Fruit fly (Drosophila melanogaster) whole organism, embryonic: Measurements from ENCODE around the gene Cand1.

ENCODE experiments used
- Antp ChIP-seq: fragments of 200-800 bp; sonication (Bioruptor generic); optimal IDR thresholded peaks from 3 replicates; lab custom pipeline; 2016; ENCODE audit warnings: missing biosample characterization, missing genetic modification characterization
- CG10209 ChIP-seq: fragments of 200-800 bp; sonication (Bioruptor generic); optimal IDR thresholded peaks from 3 replicates; lab custom pipeline; 2017; ENCODE audit warnings: missing biosample characterization, mild to moderate bottlenecking, missing genetic modification characterization, missing genetic modification reagents
- CG10366 ChIP-seq: fragments of 200-800 bp; sonication (Bioruptor generic); IDR thresholded peaks from 2 replicates; pipeline ENCODE4 v1.3.6; 2022; ENCODE audit warnings: missing biosample characterization, missing genetic modification characterization
- CG11085 ChIP-seq: fragments of 200-800 bp; sonication (Bioruptor generic); IDR thresholded peaks from 2 replicates; pipeline ENCODE4 v1.3.6; 2022; ENCODE audit warnings: missing biosample characterization, missing genetic modification characterization
- CG11093 ChIP-seq: fragments of 200-800 bp; sonication (Bioruptor generic); IDR thresholded peaks from 3 replicates; pipeline ENCODE4 v1.3.6; 2022; ENCODE audit warnings: missing biosample characterization, missing genetic modification characterization
- CG11696 ChIP-seq: fragments of 200-800 bp; sonication (Bioruptor generic); IDR thresholded peaks from 2 replicates; pipeline ENCODE4 v1.3.6; 2022; ENCODE audit warnings: missing biosample characterization, missing genetic modification characterization
- CG12155 ChIP-seq: fragments of 200-800 bp; sonication (Bioruptor generic); optimal IDR thresholded peaks from 3 replicates; lab custom pipeline; 2016; ENCODE audit warnings: missing biosample characterization, missing genetic modification characterization
- CG13624 ChIP-seq: fragments of 200-800 bp; sonication (Bioruptor generic); optimal IDR thresholded peaks from 2 replicates; lab custom pipeline; 2016; ENCODE audit warnings: missing biosample characterization, missing genetic modification characterization
- CG13894 ChIP-seq: fragments of 200-800 bp; sonication (Bioruptor generic); optimal IDR thresholded peaks from 3 replicates; lab custom pipeline; 2018; ENCODE audit warnings: missing biosample characterization, mild to moderate bottlenecking, missing genetic modification characterization, moderate library complexity
- CG14965 ChIP-seq: fragments of 200-800 bp; sonication (Bioruptor generic); optimal IDR thresholded peaks from 2 replicates; lab custom pipeline; 2016; ENCODE audit warnings: missing biosample characterization, missing genetic modification characterization, borderline replicate concordance
- CG15479 ChIP-seq: fragments of 200-800 bp; sonication (Bioruptor generic); optimal IDR thresholded peaks from 3 replicates; lab custom pipeline; 2019; ENCODE audit warnings: missing biosample characterization, mild to moderate bottlenecking, missing genetic modification characterization, moderate library complexity
- CG17359 ChIP-seq: fragments of 200-800 bp; sonication (Bioruptor generic); optimal IDR thresholded peaks from 3 replicates; lab custom pipeline; 2018; ENCODE audit warnings: missing biosample characterization, mild to moderate bottlenecking, missing genetic modification characterization, moderate library complexity
- CG17568 ChIP-seq: fragments of 200-800 bp; sonication (Bioruptor generic); optimal IDR thresholded peaks from 2 replicates; lab custom pipeline; 2018; ENCODE audit warnings: missing biosample characterization, mild to moderate bottlenecking, missing genetic modification characterization, moderate library complexity
- CG31388 ChIP-seq: fragments of 200-800 bp; sonication (Bioruptor generic); optimal IDR thresholded peaks from 2 replicates; lab custom pipeline; 2016; ENCODE audit warnings: missing biosample characterization, missing genetic modification characterization
- CG34422 ChIP-seq: fragments of 200-800 bp; sonication (Bioruptor generic); IDR thresholded peaks from 3 replicates; pipeline ENCODE4 v1.3.6; 2022; ENCODE audit warnings: missing biosample characterization, missing genetic modification characterization
- CG6175 ChIP-seq: fragments of 200-800 bp; sonication (Bioruptor generic); IDR thresholded peaks from 3 replicates; pipeline ENCODE4 v1.3.6; 2022; ENCODE audit warnings: missing biosample characterization, missing genetic modification characterization
- CG7372 ChIP-seq: fragments of 200-800 bp; sonication (Bioruptor generic); IDR thresholded peaks from 2 replicates; pipeline ENCODE4 v1.3.6; 2022; ENCODE audit warnings: missing biosample characterization, missing genetic modification characterization
- CG9609 ChIP-seq: fragments of 200-800 bp; sonication (Bioruptor generic); optimal IDR thresholded peaks from 3 replicates; lab custom pipeline; 2016; ENCODE audit warnings: missing biosample characterization, missing genetic modification characterization
- CG9932 ChIP-seq: fragments of 200-800 bp; sonication (Bioruptor generic); IDR thresholded peaks from 2 replicates; pipeline ENCODE4 v1.3.6; 2022; ENCODE audit warnings: missing biosample characterization, missing genetic modification characterization
- Camta ChIP-seq: fragments of 200-800 bp; sonication (Bioruptor generic); optimal IDR thresholded peaks from 2 replicates; lab custom pipeline; 2016; ENCODE audit warnings: missing biosample characterization, missing genetic modification characterization
- CrebB ChIP-seq: fragments of 200-800 bp; sonication (Bioruptor generic); optimal IDR thresholded peaks from 3 replicates; lab custom pipeline; 2018; ENCODE audit warnings: missing biosample characterization, mild to moderate bottlenecking, missing genetic modification characterization
- Dad ChIP-seq: fragments of 200-800 bp; sonication (Bioruptor generic); optimal IDR thresholded peaks from 3 replicates; lab custom pipeline; 2016; ENCODE audit warnings: missing biosample characterization, missing genetic modification characterization
- Dbx ChIP-seq: fragments of 200-800 bp; sonication (Bioruptor generic); IDR thresholded peaks from 3 replicates; pipeline ENCODE4 v1.3.6; 2022; ENCODE audit warnings: missing biosample characterization, missing genetic modification characterization
- Dfd ChIP-seq, 2 experiments: fragments of >200 bp; optimal IDR thresholded peaks; 2 replicates each; lab custom pipeline; 2017; ENCODE audit warnings: missing biosample characterization in 2 of 2, missing genetic modification characterization in 2 of 2
- Gug ChIP-seq: fragments of 200-800 bp; sonication (Bioruptor generic); IDR thresholded peaks from 4 replicates; pipeline ENCODE4 v1.3.6; 2022; ENCODE audit warnings: missing biosample characterization, missing genetic modification characterization
- Hmr ChIP-seq: fragments of 200-800 bp; sonication (Bioruptor generic); optimal IDR thresholded peaks from 3 replicates; lab custom pipeline; 2017; ENCODE audit warnings: mild to moderate bottlenecking, missing biosample characterization, missing genetic modification reagents, missing genetic modification characterization
- Hsf ChIP-seq: fragments of 200-800 bp; sonication (Bioruptor generic); optimal IDR thresholded peaks from 3 replicates; lab custom pipeline; 2016; ENCODE audit warnings: missing biosample characterization, missing genetic modification characterization
- PHDP ChIP-seq: fragments of 200-800 bp; sonication (Bioruptor generic); optimal IDR thresholded peaks from 3 replicates; lab custom pipeline; 2018; ENCODE audit warnings: missing biosample characterization, mild to moderate bottlenecking, missing genetic modification characterization, moderate library complexity
- Scr ChIP-seq: fragments of 200-800 bp; sonication (Bioruptor generic); IDR thresholded peaks from 2 replicates; pipeline ENCODE4 v1.3.6; 2022; ENCODE audit warnings: missing biosample characterization, missing genetic modification characterization; ENCODE audit not compliant: partially characterized antibody
- Side ChIP-seq: fragments of 200-800 bp; sonication (Bioruptor generic); optimal IDR thresholded peaks from 2 replicates; lab custom pipeline; 2016; ENCODE audit warnings: missing biosample characterization, missing genetic modification characterization
- Trl ChIP-seq, 3 experiments: fragments of >200 bp in 2 of 3; fragments of 200-800 bp in 1 of 3; sonication (Bioruptor generic) in 1 of 3; optimal IDR thresholded peaks; 2 replicates in 1 of 3; 3 replicates in 2 of 3; lab custom pipeline; 2016 to 2017; ENCODE audit warnings: missing biosample characterization in 1 of 3, missing genetic modification characterization in 1 of 3
- Vsx1 ChIP-seq: fragments of 200-800 bp; sonication (Bioruptor generic); optimal IDR thresholded peaks from 2 replicates; lab custom pipeline; 2017; ENCODE audit warnings: missing biosample characterization, mild to moderate bottlenecking, missing genetic modification characterization, missing genetic modification reagents
- crc ChIP-seq: fragments of 200-800 bp; sonication (Bioruptor generic); optimal IDR thresholded peaks from 2 replicates; lab custom pipeline; 2016; ENCODE audit warnings: missing biosample characterization, missing genetic modification characterization
- ems ChIP-seq: fragments of 200-800 bp; sonication (Bioruptor generic); optimal IDR thresholded peaks from 3 replicates; lab custom pipeline; 2016; ENCODE audit warnings: missing biosample characterization, missing genetic modification characterization
- gsb ChIP-seq: fragments of 200-800 bp; sonication (Bioruptor generic); IDR thresholded peaks from 2 replicates; pipeline ENCODE4 v1.3.6; 2022; ENCODE audit warnings: missing biosample characterization, missing genetic modification characterization
- gt ChIP-seq: fragments of 200-800 bp; sonication (Bioruptor generic); IDR thresholded peaks from 2 replicates; pipeline ENCODE4 v1.3.6; 2022; ENCODE audit warnings: missing biosample characterization, missing genetic modification characterization
- lov ChIP-seq, 2 experiments: fragments of 200-800 bp in 1 of 2; fragments of >200 bp in 1 of 2; sonication (Bioruptor generic) in 1 of 2; IDR thresholded peaks in 1 of 2; optimal IDR thresholded peaks in 1 of 2; 2 replicates in 1 of 2; 3 replicates in 1 of 2; pipeline versions ENCODE4 v1.3.6 to Lab custom; 2017 to 2022; ENCODE audit warnings: missing biosample characterization in 1 of 2, missing genetic modification characterization in 1 of 2
- mld ChIP-seq: fragments of 200-800 bp; sonication (Bioruptor generic); IDR thresholded peaks from 3 replicates; pipeline ENCODE4 v1.3.6; 2022; ENCODE audit warnings: missing biosample characterization, missing genetic modification characterization; ENCODE audit not compliant: partially characterized antibody
- pan ChIP-seq, 4 experiments: fragments of >200 bp in 3 of 4; fragments of 200-800 bp in 1 of 4; sonication (Bioruptor generic) in 1 of 4; optimal IDR thresholded peaks in 3 of 4; IDR thresholded peaks in 1 of 4; 2 replicates each; pipeline versions ENCODE4 v1.3.6 to Lab custom; 2017 to 2022; ENCODE audit warnings: missing biosample characterization in 2 of 4, missing genetic modification characterization in 2 of 4, mixed read lengths in 1 of 4
- pfk ChIP-seq: fragments of 200-800 bp; sonication (Bioruptor generic); optimal IDR thresholded peaks from 2 replicates; lab custom pipeline; 2018; ENCODE audit warnings: missing biosample characterization, mild to moderate bottlenecking, missing genetic modification characterization, moderate library complexity
- prd ChIP-seq, 3 experiments: fragments of >200 bp in 2 of 3; fragments of 200-800 bp in 1 of 3; sonication (Bioruptor generic) in 1 of 3; optimal IDR thresholded peaks in 2 of 3; IDR thresholded peaks in 1 of 3; 2 replicates in 2 of 3; 3 replicates in 1 of 3; pipeline versions ENCODE4 v1.3.6 to Lab custom; 2017 to 2022; ENCODE audit warnings: missing biosample characterization in 1 of 3, missing genetic modification characterization in 1 of 3
- sens ChIP-seq: fragments of 200-800 bp; sonication (Bioruptor generic); peaks from one replicate; lab custom pipeline; 2016; ENCODE audit warnings: missing biosample characterization, missing genetic modification characterization
- shn ChIP-seq: fragments of 200-800 bp; sonication (Bioruptor generic); optimal IDR thresholded peaks from 3 replicates; lab custom pipeline; 2016; ENCODE audit warnings: missing biosample characterization, missing genetic modification characterization
- stc ChIP-seq: fragments of 200-800 bp; sonication (Bioruptor generic); IDR thresholded peaks from 2 replicates; pipeline ENCODE4 v1.3.6; 2022; ENCODE audit warnings: missing biosample characterization, missing genetic modification characterization
- sug ChIP-seq: fragments of 200-800 bp; optimal IDR thresholded peaks from 2 replicates; lab custom pipeline; 2019; ENCODE audit warnings: missing biosample characterization, mild to moderate bottlenecking, missing genetic modification characterization, moderate library complexity
- ttk ChIP-seq: fragments of 200-800 bp; sonication (Bioruptor generic); IDR thresholded peaks from 2 replicates; pipeline ENCODE4 v2.1.2; 2022; ENCODE audit warnings: missing biosample characterization, missing genetic modification characterization
- zen ChIP-seq: fragments of 200-800 bp; sonication (Bioruptor generic); optimal IDR thresholded peaks from 3 replicates; lab custom pipeline; 2018; ENCODE audit warnings: missing biosample characterization, mild to moderate bottlenecking, missing genetic modification characterization, moderate library complexity
- zfh1 ChIP-seq: fragments of 200-800 bp; sonication (Bioruptor generic); IDR thresholded peaks from 3 replicates; pipeline ENCODE4 v1.3.6; 2022; ENCODE audit warnings: missing biosample characterization, missing genetic modification characterization

Cand1 gene

DNA sequence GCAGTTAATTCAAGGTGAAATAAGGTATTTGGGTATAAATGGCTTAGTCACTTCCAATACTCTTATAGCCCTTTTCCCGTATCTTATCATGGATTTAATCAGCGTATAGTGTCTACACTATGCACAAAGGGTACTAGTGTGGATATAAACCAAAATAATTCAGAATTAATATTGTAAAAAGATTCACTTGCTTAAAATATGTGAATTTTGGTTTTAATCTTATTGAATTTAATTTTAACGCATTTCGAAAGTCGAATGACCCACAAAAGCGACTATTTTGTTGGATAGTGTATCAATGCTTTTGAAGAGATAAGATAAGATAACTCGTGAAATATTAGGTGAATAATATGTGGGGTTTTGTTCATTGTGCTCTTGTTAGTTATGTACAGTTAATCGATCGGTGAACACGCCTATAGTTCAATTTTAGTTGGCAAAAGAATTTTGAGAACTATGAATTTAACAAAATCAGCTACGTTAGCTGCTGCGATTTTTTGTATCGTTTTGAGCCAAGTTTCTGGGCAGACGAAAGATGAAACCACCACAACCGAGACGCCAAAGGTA, 19.5 kb upstream of the Cand1 start, which contains the start of gene CG5096 (continued):
- peak; percentile 82 for TF ChIP-seq CG12155 (GFP tag; lab: Kevin White, UChicago)
- TF ChIP-seq CG17359 (tag; lab: Kevin White, UChicago) = peak; percentile 94
- no peak for TF ChIP-seq Dfd (GFP tag; optimal IDR thresholded peaks at IDR 0.05; lab: Kevin White, UChicago)
- TF ChIP-seq lov (optimal IDR thresholded peaks at IDR 0.05; lab: Kevin White, UChicago) = no peak
- peak; percentile 67; the same call in 1 of the 3 replicates for TF ChIP-seq lov (GFP tag; IDR thresholded peaks at IDR 0.05; lab: Robert Waterston, UW)
- TF ChIP-seq crc (GFP tag; lab: Kevin White, UChicago) = peak; percentile 79
- TF ChIP-seq pfk = no peak
- peak; percentile 75 for TF ChIP-seq CG11696 (GFP tag; lab: Robert Waterston, UW)
- TF ChIP-seq CG7372 (GFP tag; lab: Robert Waterston, UW) = peak; percentile 81
- no peak for TF ChIP-seq Scr (GFP tag; lab: Robert Waterston, UW)
- TF ChIP-seq CrebB (tag; lab: Kevin White, UChicago) = peak; percentile 89
- peak; percentile 88 for TF ChIP-seq CG10209 (GFP tag; lab: Kevin White, UChicago)
- peak; percentile 48 for TF ChIP-seq Antp (GFP tag; lab: Kevin White, UChicago)
- TF ChIP-seq PHDP (tag; lab: Kevin White, UChicago) = peak; percentile 95
- peak; percentile 79 for TF ChIP-seq CG13624 (GFP tag; lab: Kevin White, UChicago)
- TF ChIP-seq CG11093 (GFP tag; lab: Robert Waterston, UW) = peak; percentile 65; the same call in 1 of the 3 replicates
- no peak for TF ChIP-seq Gug (GFP tag; lab: Robert Waterston, UW)
- no peak for TF ChIP-seq pan (optimal IDR thresholded peaks at IDR 0.05; lab: Kevin White, UChicago)
- TF ChIP-seq pan (GFP tag; optimal IDR thresholded peaks at IDR 0.05 in 1 of 2, IDR thresholded peaks at IDR 0.05 in 1 of 2) = peak in 1 of 2 experiments; percentile 91
- peak; percentile 94 for TF ChIP-seq Dbx
- TF ChIP-seq mld (GFP tag; lab: Robert Waterston, UW) = no peak
- TF ChIP-seq CG10366 = peak; percentile 91
- TF ChIP-seq CG31388 (GFP tag; lab: Kevin White, UChicago) = peak; percentile 21
- TF ChIP-seq Trl (optimal IDR thresholded peaks at IDR 0.05; lab: Kevin White, UChicago) = no peak
- peak; percentile 74 for TF ChIP-seq Trl (GFP tag; optimal IDR thresholded peaks at IDR 0.05; lab: Kevin White, UChicago)
- TF ChIP-seq gsb = peak; percentile 84
- peak; percentile 78 for TF ChIP-seq Camta (GFP tag; lab: Kevin White, UChicago)
- peak; percentile 82; the same call in 1 of the 2 replicates for TF ChIP-seq ttk (GFP tag; lab: Robert Waterston, UW)
- peak; percentile 51 for TF ChIP-seq Dad (GFP tag; lab: Kevin White, UChicago)
- no peak for TF ChIP-seq prd (optimal IDR thresholded peaks at IDR 0.05; lab: Kevin White, UChicago)
- peak; percentile 87 for TF ChIP-seq prd (GFP tag; IDR thresholded peaks at IDR 0.05; lab: Robert Waterston, UW)
- TF ChIP-seq CG11085 (GFP tag; lab: Robert Waterston, UW) = peak; percentile 83
- TF ChIP-seq CG17568 (GFP tag; lab: Kevin White, UChicago) = peak; percentile 86
- peak; percentile 92 for TF ChIP-seq sens (GFP tag; lab: Kevin White, UChicago)
- TF ChIP-seq zfh1 (GFP tag; lab: Robert Waterston, UW) = peak; percentile 87
- peak; percentile 96 for TF ChIP-seq CG13894 (tag; lab: Kevin White, UChicago)
- no peak for TF ChIP-seq CG14965
- no peak for TF ChIP-seq CG15479 (GFP tag; lab: Kevin White, UChicago)
- peak; percentile 89 for TF ChIP-seq sug
- peak; percentile 94 for TF ChIP-seq Hmr (GFP tag; lab: Kevin White, UChicago)
- TF ChIP-seq CG6175 (GFP tag; lab: Robert Waterston, UW) = peak; percentile 63; the same call in 1 of the 3 replicates
- peak; percentile 67 for TF ChIP-seq Vsx1 (GFP tag; lab: Kevin White, UChicago)
- TF ChIP-seq stc (GFP tag; lab: Robert Waterston, UW) = peak; percentile 86
- TF ChIP-seq zen = peak; percentile 66
- peak; percentile 79 for TF ChIP-seq Hsf
- TF ChIP-seq CG9932 (GFP tag; lab: Robert Waterston, UW) = peak; percentile 81
- TF ChIP-seq CG34422 (GFP tag; lab: Robert Waterston, UW) = peak; percentile 91
- TF ChIP-seq shn (GFP tag; lab: Kevin White, UChicago) = peak; percentile 18
- TF ChIP-seq CG9609 = peak; percentile 53
- TF ChIP-seq ems (GFP tag; lab: Kevin White, UChicago) = peak; percentile 81
- TF ChIP-seq Side (GFP tag; lab: Kevin White, UChicago) = peak; percentile 83
- TF ChIP-seq gt (GFP tag; lab: Robert Waterston, UW) = no peak
